In the genomic region with DNA sequence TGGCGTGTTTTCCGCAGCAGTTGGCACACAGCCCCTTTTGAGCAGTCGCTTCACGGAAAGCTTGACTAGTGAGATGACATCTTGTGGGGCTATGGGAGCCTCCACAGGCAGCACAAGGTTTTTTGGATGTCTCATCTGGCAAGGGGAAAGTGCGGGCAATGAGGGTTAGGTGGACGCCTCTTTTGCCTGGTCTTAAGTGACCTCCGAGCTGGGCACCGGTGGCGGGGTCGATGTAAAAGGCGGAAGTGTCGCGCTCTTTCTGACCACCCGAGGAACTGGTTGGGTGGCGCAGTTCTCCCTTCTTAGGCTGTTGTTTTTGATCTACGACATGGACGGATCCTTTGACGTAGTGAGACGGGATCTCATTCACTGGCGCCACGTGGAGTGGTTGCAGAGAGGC, we compare ENCODE assay signal across 2 worm cellular contexts.
TF ChIP-seq lines count a peak whose summit lies in the region.

No protein-coding gene starts in this region.

TF ChIP-seq in whole organism, L4 larva, 104 proteins besides CTCF, POLR2A, EP300 and RAD21:
- TF ChIP-seq lin-39 (tag; optimal IDR thresholded peaks at IDR 0.05; lab: Kevin White, UChicago) (no peak), gei-8 (GFP tag; optimal IDR thresholded peaks at IDR 0.05; lab: Kevin White, UChicago) (no peak), set-16 (GFP tag; IDR thresholded peaks at IDR 0.05; lab: Robert Waterston, UW) (peak; percentile 69; the same call in 1 of the 2 replicates)

TF ChIP-seq in whole organism, young adult, 124 proteins besides CTCF, POLR2A, EP300 and RAD21:
- TF ChIP-seq zfh-2 (GFP tag; conservative IDR thresholded peaks at IDR 0.05; lab: Robert Waterston, UW) (peak; percentile 67), somi-1 (GFP tag; optimal IDR thresholded peaks at IDR 0.05; lab: Kevin White, UChicago) (no peak)
